Worm (Caenorhabditis elegans) whole organism, L3 larva: ENCODE results near the gene his-62.

ENCODE experiments used
- ama-1 ChIP-seq: fragments of 150-350 bp; optimal IDR thresholded peaks from 2 replicates; lab custom pipeline; 2018
- elt-2 ChIP-seq: sonication (generic microtip); optimal IDR thresholded peaks from 2 replicates; lab custom pipeline; 2016; ENCODE audit warnings: missing genetic modification reagents, mild to moderate bottlenecking, missing genetic modification characterization, missing compliant biosample characterization
- eor-1 ChIP-seq, 2 experiments: fragments of 150-350 bp; optimal IDR thresholded peaks; 2 replicates each; lab custom pipeline; 2014 to 2018; ENCODE audit warnings: missing biosample characterization in 2 of 2, missing genetic modification characterization in 2 of 2
- jun-1 ChIP-seq: fragments of 150-350 bp; optimal IDR thresholded peaks from 2 replicates; lab custom pipeline; 2014; ENCODE audit warnings: missing biosample characterization, missing genetic modification reagents, missing genetic modification characterization
- mdl-1 ChIP-seq: fragments of 150-350 bp; optimal IDR thresholded peaks from 2 replicates; lab custom pipeline; 2014; ENCODE audit warnings: missing biosample characterization, missing genetic modification characterization
- nfya-1 ChIP-seq: sonication (generic microtip); optimal IDR thresholded peaks from 2 replicates; lab custom pipeline; 2017; ENCODE audit warnings: missing genetic modification characterization, mild to moderate bottlenecking, missing compliant biosample characterization, antibody characterized with exemption, moderate library complexity; ENCODE audit not compliant: insufficient read depth
- nhr-12 ChIP-seq: fragments of 150-350 bp; optimal IDR thresholded peaks from 2 replicates; lab custom pipeline; 2014; ENCODE audit warnings: missing biosample characterization, missing genetic modification characterization
- nhr-237 ChIP-seq: fragments of 150-350 bp; optimal IDR thresholded peaks from 2 replicates; lab custom pipeline; 2014; ENCODE audit warnings: missing biosample characterization, missing genetic modification characterization
- pha-4 ChIP-seq: fragments of 150-350 bp; optimal IDR thresholded peaks from 2 replicates; lab custom pipeline; 2014; ENCODE audit warnings: missing biosample characterization, missing genetic modification reagents, missing genetic modification characterization
- pqm-1 ChIP-seq: fragments of 150-350 bp; optimal IDR thresholded peaks from 2 replicates; lab custom pipeline; 2017; ENCODE audit warnings: missing biosample characterization, missing genetic modification characterization, inconsistent platforms
- snpc-4 ChIP-seq: fragments of 150-350 bp; optimal IDR thresholded peaks from 2 replicates; lab custom pipeline; 2014; ENCODE audit warnings: missing biosample characterization, missing genetic modification characterization
- zag-1 ChIP-seq: fragments of 150-350 bp; optimal IDR thresholded peaks from 2 replicates; lab custom pipeline; 2014; ENCODE audit warnings: missing biosample characterization, missing genetic modification characterization

DNA sequence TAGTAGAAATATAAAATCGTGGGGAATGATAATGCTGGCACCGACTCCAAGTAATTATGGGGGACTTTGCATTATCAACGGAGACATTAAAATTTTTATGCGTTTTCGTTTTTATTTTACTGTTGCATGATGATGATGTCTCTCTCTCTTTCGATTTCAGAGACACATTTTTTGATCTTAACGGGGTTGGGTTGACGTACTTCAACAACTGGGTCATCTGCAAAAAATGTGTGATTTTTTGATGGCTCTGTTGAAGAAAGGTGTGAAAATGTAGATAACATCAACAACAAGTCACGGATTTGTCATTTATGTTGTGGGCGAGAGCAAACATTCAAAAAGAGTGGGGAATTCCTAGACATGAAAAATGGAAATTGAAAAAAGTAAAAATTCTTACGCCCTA lies 15.0 kb downstream of the his-62 start, which contains the start of gene F55G1.15:
- TF ChIP-seq ama-1 (lab: Kevin White, UChicago): no peak
- no peak for TF ChIP-seq zag-1
- no peak for TF ChIP-seq pha-4 (tag; lab: Kevin White, UChicago)
- TF ChIP-seq snpc-4: no peak
- TF ChIP-seq nfya-1 (tag; lab: Kevin White, UChicago): no peak
- no peak for TF ChIP-seq nhr-12 (tag; lab: Kevin White, UChicago)
- TF ChIP-seq nhr-237 (tag; lab: Kevin White, UChicago): no peak
- TF ChIP-seq pqm-1 (tag; lab: Kevin White, UChicago): no peak
- no peak for TF ChIP-seq eor-1 (tag; optimal IDR thresholded peaks at IDR 0.05; lab: Kevin White, UChicago)
- no peak for TF ChIP-seq jun-1 (tag; lab: Kevin White, UChicago)
- peak; percentile 46 for TF ChIP-seq elt-2 (tag; lab: Kevin White, UChicago)
- TF ChIP-seq mdl-1 (tag; lab: Kevin White, UChicago): no peak
